Worm (Caenorhabditis elegans) whole organism, L1 larva: ENCODE measurements around the gene npr-10.
A peak's percentile ranks its signal among the peaks of the same experiment; 100 is the strongest.

ENCODE experiments used
- C04F5.9 ChIP-seq: sonication (generic microtip); optimal IDR thresholded peaks from 2 replicates; lab custom pipeline; 2016; ENCODE audit warnings: missing genetic modification characterization, missing compliant biosample characterization
- C16A3.4 ChIP-seq: fragments of 150-350 bp; optimal IDR thresholded peaks from 2 replicates; lab custom pipeline; 2014; ENCODE audit warnings: missing biosample characterization, missing genetic modification characterization
- C34B4.2 ChIP-seq: sonication (generic microtip); optimal IDR thresholded peaks from 2 replicates; lab custom pipeline; 2017; ENCODE audit warnings: mild to moderate bottlenecking, missing genetic modification characterization, missing compliant biosample characterization
- F16B12.6 ChIP-seq: fragments of 150-350 bp; optimal IDR thresholded peaks from 2 replicates; lab custom pipeline; 2014; ENCODE audit warnings: missing biosample characterization, missing genetic modification characterization
- aha-1 ChIP-seq: fragments of 150-350 bp; optimal IDR thresholded peaks from 2 replicates; lab custom pipeline; 2014; ENCODE audit warnings: missing biosample characterization, missing genetic modification characterization
- ama-1 ChIP-seq: fragments of 150-350 bp; optimal IDR thresholded peaks from 2 replicates; lab custom pipeline; 2014
- blmp-1 ChIP-seq: fragments of 150-350 bp; optimal IDR thresholded peaks from 2 replicates; lab custom pipeline; 2014; ENCODE audit warnings: missing biosample characterization, missing genetic modification characterization
- ceh-90 ChIP-seq: sonication (generic microtip); optimal IDR thresholded peaks from 2 replicates; lab custom pipeline; 2016; ENCODE audit warnings: missing genetic modification characterization, missing compliant biosample characterization
- ces-1 ChIP-seq: fragments of 150-350 bp; optimal IDR thresholded peaks from 2 replicates; lab custom pipeline; 2014; ENCODE audit warnings: missing biosample characterization, missing genetic modification reagents, missing genetic modification characterization
- dpl-1 ChIP-seq, 3 experiments: fragments of 150-350 bp in 2 of 3; sonication (generic microtip) in 1 of 3; optimal IDR thresholded peaks; 2 replicates each; lab custom pipeline; 2014 to 2017; ENCODE audit warnings: missing biosample characterization in 3 of 3, missing genetic modification characterization in 3 of 3, missing genetic modification reagents in 3 of 3
- dsc-1 ChIP-seq: sonication (generic microtip); optimal IDR thresholded peaks from 2 replicates; lab custom pipeline; 2016; ENCODE audit warnings: mild to moderate bottlenecking, missing genetic modification characterization, missing compliant biosample characterization
- efl-3 ChIP-seq: fragments of 200-800 bp; sonication (Bioruptor generic); optimal IDR thresholded peaks from 2 replicates; lab custom pipeline; 2018; ENCODE audit warnings: mild to moderate bottlenecking, missing genetic modification characterization, missing compliant biosample characterization
- egl-13 ChIP-seq: sonication (generic microtip); optimal IDR thresholded peaks from 2 replicates; lab custom pipeline; 2016; ENCODE audit warnings: missing genotype, missing genetic modification reagents, missing genetic modification characterization, missing compliant biosample characterization
- egl-27 ChIP-seq, 2 experiments: fragments of 150-350 bp in 1 of 2; sonication (generic microtip); optimal IDR thresholded peaks; 3 replicates each; lab custom pipeline; 2017 to 2018; ENCODE audit warnings: missing biosample characterization in 2 of 2, missing genetic modification characterization in 2 of 2, missing genetic modification reagents in 2 of 2
- elt-2 ChIP-seq: sonication (generic microtip); optimal IDR thresholded peaks from 2 replicates; lab custom pipeline; 2016; ENCODE audit warnings: missing genetic modification characterization, mild to moderate bottlenecking, inconsistent platforms, missing compliant biosample characterization, missing genetic modification reagents
- elt-3 ChIP-seq, 6 experiments: fragments of 150-350 bp in 1 of 6; sonication (generic microtip); optimal IDR thresholded peaks; 2 replicates each; lab custom pipeline; 2017 to 2018; ENCODE audit warnings: missing biosample characterization in 6 of 6, missing genetic modification characterization in 6 of 6, inconsistent platforms in 1 of 6
- fkh-4 ChIP-seq: sonication (generic microtip); optimal IDR thresholded peaks from 2 replicates; lab custom pipeline; 2016; ENCODE audit warnings: missing compliant biosample characterization, missing genetic modification characterization, borderline replicate concordance
- fos-1 ChIP-seq: fragments of 150-350 bp; optimal IDR thresholded peaks from 2 replicates; lab custom pipeline; 2014; ENCODE audit warnings: missing biosample characterization, missing genetic modification characterization
- hlh-4 ChIP-seq: sonication (generic microtip); optimal IDR thresholded peaks from 2 replicates; lab custom pipeline; 2016; ENCODE audit warnings: mild to moderate bottlenecking, missing genetic modification characterization, missing compliant biosample characterization
- jun-1 ChIP-seq: fragments of 150-350 bp; optimal IDR thresholded peaks from 2 replicates; lab custom pipeline; 2014; ENCODE audit warnings: missing biosample characterization, missing genetic modification reagents, missing genetic modification characterization
- lin-13 ChIP-seq: fragments of 150-350 bp; optimal IDR thresholded peaks from 2 replicates; lab custom pipeline; 2014; ENCODE audit warnings: missing biosample characterization, missing genetic modification reagents, missing genetic modification characterization
- lin-14 ChIP-seq: fragments of 200-800 bp; sonication (Bioruptor generic); optimal IDR thresholded peaks from 2 replicates; lab custom pipeline; 2018; ENCODE audit warnings: mild to moderate bottlenecking, missing genetic modification characterization, moderate library complexity, missing compliant biosample characterization
- lin-35 ChIP-seq, 2 experiments: fragments of 150-350 bp; optimal IDR thresholded peaks; 2 replicates each; lab custom pipeline; 2014; ENCODE audit warnings: missing biosample characterization in 2 of 2, missing genetic modification characterization in 2 of 2, missing genetic modification reagents in 2 of 2
- lir-3 ChIP-seq: sonication (generic microtip); optimal IDR thresholded peaks from 2 replicates; lab custom pipeline; 2016; ENCODE audit warnings: mild to moderate bottlenecking, missing genetic modification characterization, moderate library complexity, missing compliant biosample characterization; ENCODE audit not compliant: poor library complexity
- lsy-2 ChIP-seq, 2 experiments: fragments of 150-350 bp; optimal IDR thresholded peaks; 2 replicates each; lab custom pipeline; 2014; ENCODE audit warnings: missing biosample characterization in 2 of 2, missing genetic modification characterization in 2 of 2
- mdl-1 ChIP-seq, 2 experiments: fragments of 150-350 bp; optimal IDR thresholded peaks; 2 replicates each; lab custom pipeline; 2014 to 2017; ENCODE audit warnings: missing biosample characterization in 2 of 2, missing genetic modification characterization in 2 of 2, inconsistent platforms in 1 of 2
- nhr-11 ChIP-seq: fragments of 150-350 bp; optimal IDR thresholded peaks from 2 replicates; lab custom pipeline; 2014; ENCODE audit warnings: missing biosample characterization, missing genetic modification characterization
- nhr-12 ChIP-seq: sonication (generic microtip); optimal IDR thresholded peaks from 2 replicates; lab custom pipeline; 2017; ENCODE audit warnings: missing biosample characterization, missing genetic modification characterization
- nhr-19 ChIP-seq: fragments of 200-800 bp; sonication (Bioruptor generic); conservative IDR thresholded peaks from 2 replicates; pipeline ENCODE4 v1.3.6; 2022; ENCODE audit warnings: missing genetic modification characterization, missing compliant biosample characterization
- nhr-20 ChIP-seq: sonication (generic microtip); optimal IDR thresholded peaks from 2 replicates; lab custom pipeline; 2016; ENCODE audit warnings: mild to moderate bottlenecking, missing genetic modification characterization, missing compliant biosample characterization
- nhr-237 ChIP-seq: fragments of 150-350 bp; optimal IDR thresholded peaks from 2 replicates; lab custom pipeline; 2014; ENCODE audit warnings: missing biosample characterization, missing genetic modification characterization
- nhr-28 ChIP-seq: fragments of 150-350 bp; optimal IDR thresholded peaks from 2 replicates; lab custom pipeline; 2014; ENCODE audit warnings: missing biosample characterization, missing genetic modification characterization
- nhr-47 ChIP-seq: sonication (generic microtip); optimal IDR thresholded peaks from 2 replicates; lab custom pipeline; 2016; ENCODE audit warnings: mild to moderate bottlenecking, missing genetic modification characterization, moderate library complexity, missing compliant biosample characterization
- nhr-77 ChIP-seq: fragments of 150-350 bp; optimal IDR thresholded peaks from 2 replicates; lab custom pipeline; 2014; ENCODE audit warnings: missing biosample characterization, missing genetic modification characterization
- nhr-84 ChIP-seq: sonication (generic microtip); optimal IDR thresholded peaks from 2 replicates; lab custom pipeline; 2017; ENCODE audit warnings: missing biosample characterization, missing genetic modification characterization
- nhr-85 ChIP-seq: sonication (generic microtip); peaks from one replicate; lab custom pipeline; 2016; ENCODE audit warnings: missing genetic modification characterization, inconsistent platforms, missing compliant biosample characterization
- nhr-90 ChIP-seq: sonication (generic microtip); optimal IDR thresholded peaks from 2 replicates; lab custom pipeline; 2016; ENCODE audit warnings: mild to moderate bottlenecking, missing genetic modification characterization, missing compliant biosample characterization; ENCODE audit not compliant: poor library complexity
- pax-3 ChIP-seq: fragments of 200-800 bp; sonication (Bioruptor generic); optimal IDR thresholded peaks from 2 replicates; lab custom pipeline; 2018; ENCODE audit warnings: mild to moderate bottlenecking, missing genetic modification characterization, moderate library complexity, missing compliant biosample characterization
- pqm-1 ChIP-seq: sonication (generic microtip); optimal IDR thresholded peaks from 3 replicates; lab custom pipeline; 2017; ENCODE audit warnings: missing biosample characterization, missing genetic modification characterization
- rnt-1 ChIP-seq: sonication (generic microtip); optimal IDR thresholded peaks from 2 replicates; lab custom pipeline; 2016; ENCODE audit warnings: mild to moderate bottlenecking, missing genetic modification characterization, moderate library complexity, missing compliant biosample characterization
- snu-23 ChIP-seq: sonication (generic microtip); optimal IDR thresholded peaks from 2 replicates; lab custom pipeline; 2016; ENCODE audit warnings: missing genetic modification characterization, missing compliant biosample characterization
- sox-4 ChIP-seq: sonication (generic microtip); optimal IDR thresholded peaks from 2 replicates; lab custom pipeline; 2016; ENCODE audit warnings: missing genetic modification characterization, missing compliant biosample characterization
- sup-37 ChIP-seq: fragments of 200-800 bp; sonication (Bioruptor generic); optimal IDR thresholded peaks from 2 replicates; lab custom pipeline; 2018; ENCODE audit warnings: mild to moderate bottlenecking, missing genetic modification characterization, missing compliant biosample characterization
- swsn-7 ChIP-seq: sonication (generic microtip); optimal IDR thresholded peaks from 2 replicates; lab custom pipeline; 2016; ENCODE audit warnings: missing genetic modification characterization, missing compliant biosample characterization
- tbx-2 ChIP-seq: sonication (generic microtip); optimal IDR thresholded peaks from 2 replicates; lab custom pipeline; 2016; ENCODE audit warnings: missing genetic modification characterization, missing compliant biosample characterization
- tlp-1 ChIP-seq: fragments of 150-350 bp; optimal IDR thresholded peaks from 2 replicates; lab custom pipeline; 2014; ENCODE audit warnings: missing biosample characterization, missing genetic modification characterization
- unc-30 ChIP-seq: sonication (generic microtip); optimal IDR thresholded peaks from 2 replicates; lab custom pipeline; 2017; ENCODE audit warnings: missing biosample characterization, missing genetic modification characterization
- unc-86 ChIP-seq: sonication (generic microtip); optimal IDR thresholded peaks from 2 replicates; lab custom pipeline; 2016; ENCODE audit warnings: missing genetic modification characterization, missing compliant biosample characterization
- xbp-1 ChIP-seq: sonication (generic microtip); optimal IDR thresholded peaks from 2 replicates; lab custom pipeline; 2016; ENCODE audit warnings: missing genetic modification characterization, missing compliant biosample characterization
- ztf-4 ChIP-seq: fragments of 150-350 bp; optimal IDR thresholded peaks from 2 replicates; lab custom pipeline; 2014; ENCODE audit warnings: missing biosample characterization, missing genetic modification characterization

The npr-10 gene

ce11 chrX:12996161-12996560 is 36.3 kb downstream of the npr-10 start (continued):
- TF ChIP-seq C34B4.2 (no peak), nhr-84 (no peak)

ce11 chrX:12990529-12991520 is 41.7 kb downstream of the npr-10 start, which contains the start of the genes F11C1.1 and vwa-8:
TSS of gene F11C1.1 (minus strand) at chrX:12990579.
TSS of gene vwa-8 (plus strand) at chrX:12991470.
- TF ChIP-seq nhr-12 (tag; lab: Kevin White, UChicago) (no peak), hlh-4 (no peak), mdl-1 (tag; optimal IDR thresholded peaks at IDR 0.05; lab: Kevin White, UChicago) (peak in 1 of 2 experiments; percentile 18), jun-1 (no peak), nhr-20 (peak; percentile 83), sox-4 (no peak), dsc-1 (peak; percentile 61), lin-14 (GFP tag; lab: Kevin White, UChicago) (peak; percentile 66), C04F5.9 (tag; lab: Kevin White, UChicago) (no peak), ces-1 (GFP tag; lab: Kevin White, UChicago) (no peak), nhr-77 (no peak), nhr-85 (tag; lab: Kevin White, UChicago) (peak; percentile 84), snu-23 (GFP tag; lab: Kevin White, UChicago) (peak; percentile 80), lir-3 (tag; lab: Kevin White, UChicago) (no peak), blmp-1 (tag; lab: Kevin White, UChicago) (no peak), tbx-2 (tag; lab: Kevin White, UChicago) (peak; percentile 28), nhr-47 (tag; lab: Kevin White, UChicago) (peak; percentile 23), F16B12.6 (no peak), dpl-1 (GFP tag; optimal IDR thresholded peaks at IDR 0.05; lab: Kevin White, UChicago) (no peak), lin-35 (GFP tag; optimal IDR thresholded peaks at IDR 0.05; lab: Kevin White, UChicago) (peak in 1 of 2 experiments; percentile 33), lin-13 (no peak), nhr-11 (no peak), lsy-2 (tag; optimal IDR thresholded peaks at IDR 0.05; lab: Kevin White, UChicago) (peak in 1 of 2 experiments; percentile 27), sup-37 (GFP tag; lab: Kevin White, UChicago) (no peak), egl-27 (tag; optimal IDR thresholded peaks at IDR 0.05; lab: Kevin White, UChicago) (no peak), efl-3 (GFP tag; lab: Kevin White, UChicago) (no peak), swsn-7 (tag; lab: Kevin White, UChicago) (peak; percentile 34), unc-30 (tag; lab: Kevin White, UChicago) (no peak), fkh-4 (no peak), nhr-90 (tag; lab: Kevin White, UChicago) (peak; percentile 60), pax-3 (tag; lab: Kevin White, UChicago) (no peak), nhr-237 (tag; lab: Kevin White, UChicago) (no peak), ztf-4 (tag; lab: Kevin White, UChicago) (peak; percentile 23), egl-13 (tag; lab: Kevin White, UChicago) (no peak), C16A3.4 (tag; lab: Kevin White, UChicago) (no peak), unc-86 (tag; lab: Kevin White, UChicago) (no peak), xbp-1 (tag; lab: Kevin White, UChicago) (peak; percentile 48), aha-1 (tag; lab: Kevin White, UChicago) (no peak), nhr-28 (tag; lab: Kevin White, UChicago) (no peak), ceh-90 (no peak), pqm-1 (tag; lab: Kevin White, UChicago) (no peak), tlp-1 (no peak), ama-1 (no peak), elt-3 (tag; optimal IDR thresholded peaks at IDR 0.05; lab: Kevin White, UChicago) (peak in 1 of 6 experiments; percentile 25), rnt-1 (tag; lab: Kevin White, UChicago) (peak; percentile 66), fos-1 (tag; lab: Kevin White, UChicago) (no peak), nhr-19 (peak; percentile 76), elt-2 (peak; percentile 33)
